Worm (Caenorhabditis elegans) whole organism, midembryonic: Measurements from ENCODE around the gene mlt-7.

Experiments
- T22C8.4 ChIP-seq: fragments of 200-800 bp; sonication (Bioruptor generic); IDR thresholded peaks from 2 replicates; pipeline ENCODE4 v1.3.6; 2022; ENCODE audit warnings: missing genetic modification characterization, missing compliant biosample characterization
- cog-1 ChIP-seq: sonication (generic microtip); optimal IDR thresholded peaks from 2 replicates; lab custom pipeline; 2016; ENCODE audit warnings: missing genetic modification characterization, missing compliant biosample characterization
- flt-1 ChIP-seq: fragments of 200-800 bp; sonication (Bioruptor generic); IDR thresholded peaks from 2 replicates; pipeline ENCODE4 v1.3.6; 2022; ENCODE audit warnings: missing genetic modification characterization, missing compliant biosample characterization
- med-1 ChIP-seq: sonication (generic microtip); optimal IDR thresholded peaks from 2 replicates; lab custom pipeline; 2017; ENCODE audit warnings: missing genetic modification characterization, mild to moderate bottlenecking, missing compliant biosample characterization, antibody characterized with exemption, missing genetic modification reagents; ENCODE audit not compliant: insufficient read depth
- ref-1 ChIP-seq: fragments of 200-800 bp; sonication (Bioruptor generic); conservative IDR thresholded peaks from 2 replicates; pipeline ENCODE4 v1.3.6; 2022; ENCODE audit warnings: missing genetic modification reagents, missing genetic modification characterization, missing compliant biosample characterization
- ztf-23 ChIP-seq: fragments of 200-800 bp; sonication (Bioruptor generic); IDR thresholded peaks from 2 replicates; pipeline ENCODE4 v1.3.6; 2022; ENCODE audit warnings: missing genetic modification reagents, missing genetic modification characterization, missing compliant biosample characterization
- ztf-29 ChIP-seq: fragments of 200-800 bp; sonication (Bioruptor generic); IDR thresholded peaks from 2 replicates; pipeline ENCODE4 v1.3.6; 2022; ENCODE audit warnings: missing genetic modification reagents, missing genetic modification characterization, missing compliant biosample characterization

- TF ChIP-seq T22C8.4 (GFP tag; lab: Robert Waterston, UW), result no peak
- no peak for TF ChIP-seq flt-1 (GFP tag; lab: Robert Waterston, UW)
- no peak for TF ChIP-seq ztf-29
- TF ChIP-seq ref-1, result no peak
- no peak for TF ChIP-seq cog-1 (tag; lab: Kevin White, UChicago)
- no peak for TF ChIP-seq ztf-23 (GFP tag; lab: Robert Waterston, UW)
- no peak for TF ChIP-seq med-1 (GFP tag; lab: Kevin White, UChicago)
Observed at ce11 chrII:4417333-4417732, 24.5 kb downstream of the mlt-7 start, which contains the start of gene sod-5.
